Fruit fly (Drosophila melanogaster): ENCODE measurements around the gene CG15771.

CG15771 gene

dm6 chrX:5737676-5738220, 17.6 kb upstream of the CG15771 start, which contains the start of gene Snx27:
Snx27 (minus strand) TSS chrX:5738031.
- TF ChIP-seq sv (GFP tag; optimal IDR thresholded peaks at IDR 0.05) (peak; percentile 10), foxo (GFP tag; optimal IDR thresholded peaks at IDR 0.05) (peak in 1 of 2 experiments; percentile 35), Hr83 (GFP tag; optimal IDR thresholded peaks at IDR 0.05; ENCODE audit: poor library complexity, severe bottlenecking) (peak; percentile 89), h (GFP tag; optimal IDR thresholded peaks at IDR 0.05) (peak; percentile 52), dmrt93B (GFP tag; optimal IDR thresholded peaks at IDR 0.05) (no peak), HLH106 (tag; optimal IDR thresholded peaks at IDR 0.05) (no peak), N (GFP tag; optimal IDR thresholded peaks at IDR 0.05) (no peak), woc (GFP tag; optimal IDR thresholded peaks at IDR 0.05) (peak; percentile 35), ey (GFP tag; optimal IDR thresholded peaks at IDR 0.05) (peak; percentile 32), OdsH (GFP tag; optimal IDR thresholded peaks at IDR 0.05) (no peak), CG32264 (GFP tag; optimal IDR thresholded peaks at IDR 0.05) (no peak), psq (GFP tag; optimal IDR thresholded peaks at IDR 0.05) (no peak), sage (GFP tag; optimal IDR thresholded peaks at IDR 0.05) (no peak), br (GFP tag; optimal IDR thresholded peaks at IDR 0.05) (peak; percentile 43), Hnf4 (GFP tag; optimal IDR thresholded peaks at IDR 0.05) (peak; percentile 81), CrebA (GFP tag; optimal IDR thresholded peaks at IDR 0.05; ENCODE audit: borderline replicate concordance) (no peak), pan (optimal IDR thresholded peaks at IDR 0.05) (no peak), Myc (optimal IDR thresholded peaks at IDR 0.05) (no peak), brk (GFP tag; optimal IDR thresholded peaks at IDR 0.05) (peak; percentile 78), Sp1 (GFP tag; optimal IDR thresholded peaks at IDR 0.05) (peak; percentile 29), GATAd (GFP tag; optimal IDR thresholded peaks at IDR 0.05) (no peak), tai (GFP tag; optimal IDR thresholded peaks at IDR 0.05) (no peak), Abd-B (GFP tag; optimal IDR thresholded peaks at IDR 0.05) (no peak), Jra (GFP tag; optimal IDR thresholded peaks at IDR 0.05) (peak; percentile 62), jim (GFP tag; optimal IDR thresholded peaks at IDR 0.05) (no peak), lola (GFP tag; optimal IDR thresholded peaks at IDR 0.05) (no peak), dl (GFP tag; optimal IDR thresholded peaks at IDR 0.05; ENCODE audit: insufficient read depth in 1 of 2, partially characterized antibody in 2 of 2) (peak in 1 of 2 experiments; percentile 17), fru (GFP tag; optimal IDR thresholded peaks at IDR 0.05) (peak; percentile 85), Dif (GFP tag; optimal IDR thresholded peaks at IDR 0.05; ENCODE audit: partially characterized antibody) (no peak), Mio (GFP tag; optimal IDR thresholded peaks at IDR 0.05) (peak; percentile 38), Dfd (GFP tag; optimal IDR thresholded peaks at IDR 0.05) (no peak), Rel (GFP tag; optimal IDR thresholded peaks at IDR 0.05) (no peak), Rel (tag; optimal IDR thresholded peaks at IDR 0.05) (peak; percentile 21), Vsx2 (GFP tag; optimal IDR thresholded peaks at IDR 0.05; ENCODE audit: partially characterized antibody) (no peak), CG9705 (GFP tag; optimal IDR thresholded peaks at IDR 0.05) (no peak), dsf (GFP tag; optimal IDR thresholded peaks at IDR 0.05; ENCODE audit: borderline replicate concordance) (peak; percentile 7), Hr78 (GFP tag; optimal IDR thresholded peaks at IDR 0.05) (no peak), rgr (GFP tag; optimal IDR thresholded peaks at IDR 0.05) (peak; percentile 28), usp (GFP tag; optimal IDR thresholded peaks at IDR 0.05) (no peak)

dm6 chrX:5741625-5742024, 13.7 kb upstream of the CG15771 start:
- TF ChIP-seq pan (optimal IDR thresholded peaks at IDR 0.05): no peak
- no peak for TF ChIP-seq Myc (optimal IDR thresholded peaks at IDR 0.05)
- no peak for TF ChIP-seq HLH106 (tag; optimal IDR thresholded peaks at IDR 0.05)
- TF ChIP-seq N (GFP tag; optimal IDR thresholded peaks at IDR 0.05): no peak
- TF ChIP-seq tai (GFP tag; optimal IDR thresholded peaks at IDR 0.05): no peak
- TF ChIP-seq Dfd (GFP tag; optimal IDR thresholded peaks at IDR 0.05): peak; percentile 88

All from whole organism, wandering third instar larva.